Worm (Caenorhabditis elegans) whole organism, midembryonic: ENCODE measurements around the gene R02F11.12.

ENCODE experiments used
- T22C8.4 ChIP-seq: fragments of 200-800 bp; sonication (Bioruptor generic); IDR thresholded peaks from 2 replicates; pipeline ENCODE4 v1.3.6; 2022; ENCODE audit warnings: missing genetic modification characterization, missing compliant biosample characterization
- cog-1 ChIP-seq: sonication (generic microtip); optimal IDR thresholded peaks from 2 replicates; lab custom pipeline; 2016; ENCODE audit warnings: missing genetic modification characterization, missing compliant biosample characterization
- flt-1 ChIP-seq: fragments of 200-800 bp; sonication (Bioruptor generic); IDR thresholded peaks from 2 replicates; pipeline ENCODE4 v1.3.6; 2022; ENCODE audit warnings: missing genetic modification characterization, missing compliant biosample characterization
- med-1 ChIP-seq: sonication (generic microtip); optimal IDR thresholded peaks from 2 replicates; lab custom pipeline; 2017; ENCODE audit warnings: missing genetic modification characterization, mild to moderate bottlenecking, missing compliant biosample characterization, antibody characterized with exemption, missing genetic modification reagents; ENCODE audit not compliant: insufficient read depth
- ref-1 ChIP-seq: fragments of 200-800 bp; sonication (Bioruptor generic); conservative IDR thresholded peaks from 2 replicates; pipeline ENCODE4 v1.3.6; 2022; ENCODE audit warnings: missing genetic modification reagents, missing genetic modification characterization, missing compliant biosample characterization
- ztf-29 ChIP-seq: fragments of 200-800 bp; sonication (Bioruptor generic); IDR thresholded peaks from 2 replicates; pipeline ENCODE4 v1.3.6; 2022; ENCODE audit warnings: missing genetic modification reagents, missing genetic modification characterization, missing compliant biosample characterization

ce11 chrV:4769633-4770032, 20.8 kb upstream of the R02F11.12 start, which contains the start of gene C18G1.9:
- no peak for TF ChIP-seq flt-1 (GFP tag; lab: Robert Waterston, UW)
- no peak for TF ChIP-seq T22C8.4 (GFP tag; lab: Robert Waterston, UW)
- TF ChIP-seq cog-1 = no peak
- TF ChIP-seq ztf-29 (GFP tag; lab: Robert Waterston, UW) = no peak
- no peak for TF ChIP-seq med-1 (GFP tag; lab: Kevin White, UChicago)
- no peak for TF ChIP-seq ref-1 (GFP tag; lab: Robert Waterston, UW)
